Fruit fly (Drosophila melanogaster) whole organism, pupa: Measurements from ENCODE around the gene CG42505.
A peak's percentile ranks its signal among the peaks of the same experiment; 100 is the strongest.

Experiments
- CG10348 ChIP-seq: fragments of 200-800 bp; sonication (Bioruptor generic); IDR thresholded peaks from 2 replicates; pipeline ENCODE4 v1.3.6; 2022; ENCODE audit warnings: missing biosample characterization, missing genetic modification characterization
- CG12605 ChIP-seq: fragments of 200-800 bp; sonication (Bioruptor generic); IDR thresholded peaks from 2 replicates; pipeline ENCODE4 v1.3.6; 2022; ENCODE audit warnings: missing biosample characterization, missing genetic modification characterization
- CG13204 ChIP-seq: fragments of 200-800 bp; sonication (Bioruptor generic); optimal IDR thresholded peaks from 2 replicates; lab custom pipeline; 2018; ENCODE audit warnings: missing biosample characterization, mild to moderate bottlenecking, missing genetic modification characterization, moderate library complexity
- CG14655 ChIP-seq: fragments of 200-800 bp; sonication (Bioruptor generic); optimal IDR thresholded peaks from 3 replicates; lab custom pipeline; 2017; ENCODE audit warnings: mild to moderate bottlenecking, missing biosample characterization, missing genetic modification reagents, missing genetic modification characterization
- CG15710 ChIP-seq: fragments of 200-800 bp; sonication (Bioruptor generic); optimal IDR thresholded peaks from 2 replicates; lab custom pipeline; 2018; ENCODE audit warnings: missing biosample characterization, mild to moderate bottlenecking, missing genetic modification characterization, moderate library complexity
- CG17806 ChIP-seq: fragments of 200-800 bp; sonication (Bioruptor generic); optimal IDR thresholded peaks from 2 replicates; lab custom pipeline; 2018; ENCODE audit warnings: missing biosample characterization, mild to moderate bottlenecking, missing genetic modification characterization, moderate library complexity
- CG32121 ChIP-seq: fragments of 200-800 bp; sonication (Bioruptor generic); IDR thresholded peaks from 2 replicates; pipeline ENCODE4 v1.3.6; 2022; ENCODE audit warnings: missing biosample characterization, missing genetic modification characterization
- CG34367 ChIP-seq: fragments of 200-800 bp; sonication (Bioruptor generic); optimal IDR thresholded peaks from 2 replicates; lab custom pipeline; 2018; ENCODE audit warnings: missing biosample characterization, mild to moderate bottlenecking, missing genetic modification characterization
- CG4496 ChIP-seq: fragments of 200-800 bp; sonication (Bioruptor generic); IDR thresholded peaks from 3 replicates; pipeline ENCODE4 v1.3.6; 2022; ENCODE audit warnings: missing biosample characterization, missing genetic modification characterization
- CG8159 ChIP-seq: fragments of 200-800 bp; sonication (Bioruptor generic); optimal IDR thresholded peaks from 3 replicates; lab custom pipeline; 2018; ENCODE audit warnings: missing biosample characterization, mild to moderate bottlenecking, missing genetic modification characterization, moderate library complexity
- CG8301 ChIP-seq: fragments of 200-800 bp; sonication (Bioruptor generic); optimal IDR thresholded peaks from 2 replicates; lab custom pipeline; 2018; ENCODE audit warnings: missing biosample characterization, mild to moderate bottlenecking, missing genetic modification characterization
- CG9948 ChIP-seq: fragments of 200-800 bp; sonication (Bioruptor generic); optimal IDR thresholded peaks from 2 replicates; lab custom pipeline; 2018; ENCODE audit warnings: missing biosample characterization, mild to moderate bottlenecking, missing genetic modification characterization, moderate library complexity
- D1 ChIP-seq: fragments of 200-800 bp; sonication (Bioruptor generic); optimal IDR thresholded peaks from 2 replicates; lab custom pipeline; 2018; ENCODE audit warnings: missing biosample characterization, mild to moderate bottlenecking, missing genetic modification characterization, moderate library complexity
- EcR ChIP-seq: fragments of 200-800 bp; sonication (Bioruptor generic); optimal IDR thresholded peaks from 3 replicates; lab custom pipeline; 2019; ENCODE audit warnings: missing biosample characterization, missing genetic modification characterization, mild to moderate bottlenecking, moderate library complexity, missing genetic modification reagents
- Ets98B ChIP-seq: fragments of 200-800 bp; sonication (Bioruptor generic); IDR thresholded peaks from 2 replicates; pipeline ENCODE4 v1.3.6; 2022; ENCODE audit warnings: missing biosample characterization, missing genetic modification characterization
- Pif1A ChIP-seq: fragments of 200-800 bp; sonication (Bioruptor generic); optimal IDR thresholded peaks from 3 replicates; lab custom pipeline; 2016; ENCODE audit warnings: missing biosample characterization, missing genetic modification characterization
- Pif1B ChIP-seq: fragments of 200-800 bp; sonication (Bioruptor generic); optimal IDR thresholded peaks from 3 replicates; lab custom pipeline; 2016; ENCODE audit warnings: missing biosample characterization, missing genetic modification characterization
- Snoo ChIP-seq: fragments of 200-800 bp; sonication (Bioruptor generic); optimal IDR thresholded peaks from 3 replicates; lab custom pipeline; 2017; ENCODE audit warnings: missing biosample characterization, mild to moderate bottlenecking, missing genetic modification characterization, inconsistent platforms
- fd96Ca ChIP-seq: fragments of 200-800 bp; sonication (Bioruptor generic); IDR thresholded peaks from 3 replicates; pipeline ENCODE4 v1.3.6; 2022; ENCODE audit warnings: missing biosample characterization, missing genetic modification characterization
- gl ChIP-seq: fragments of 200-800 bp; sonication (Bioruptor generic); optimal IDR thresholded peaks from 2 replicates; lab custom pipeline; 2018; ENCODE audit warnings: missing biosample characterization, mild to moderate bottlenecking, missing genetic modification characterization
- rn ChIP-seq: fragments of 200-800 bp; sonication (Bioruptor generic); IDR thresholded peaks from 2 replicates; pipeline ENCODE4 v1.3.6; 2022; ENCODE audit warnings: missing biosample characterization, missing genetic modification characterization

Gene CG42505

DNA sequence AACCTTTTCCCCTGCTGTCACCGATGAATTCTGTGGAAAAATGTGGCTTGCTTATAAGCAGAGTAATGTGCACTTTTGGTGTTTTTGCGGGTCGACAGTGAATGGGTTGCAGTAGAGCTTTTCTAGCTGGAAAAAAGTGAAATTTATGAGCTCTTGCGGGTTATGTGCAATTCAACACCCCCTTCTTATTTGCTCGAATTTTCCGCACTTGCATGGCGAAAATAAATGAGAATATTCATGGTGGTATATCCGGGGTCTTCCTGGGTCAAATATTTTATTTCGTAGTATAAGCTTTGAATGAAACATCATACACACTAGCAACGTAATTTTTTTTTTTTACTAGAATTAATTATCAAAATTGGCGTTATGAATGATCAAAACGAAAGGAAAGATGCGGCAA is 8.7 kb upstream of the CG42505 start, which contains the start of gene CG14736:
Gene CG14736 (plus strand): TSS at position 301 of the 400 bp plus-strand sequence.
- TF ChIP-seq CG32121 (GFP tag; lab: Robert Waterston, UW) (no peak), CG8301 (tag; lab: Kevin White, UChicago) (no peak), D1 (no peak), CG4496 (GFP tag; lab: Robert Waterston, UW) (no peak), CG14655 (GFP tag; lab: Kevin White, UChicago) (no peak)

DNA sequence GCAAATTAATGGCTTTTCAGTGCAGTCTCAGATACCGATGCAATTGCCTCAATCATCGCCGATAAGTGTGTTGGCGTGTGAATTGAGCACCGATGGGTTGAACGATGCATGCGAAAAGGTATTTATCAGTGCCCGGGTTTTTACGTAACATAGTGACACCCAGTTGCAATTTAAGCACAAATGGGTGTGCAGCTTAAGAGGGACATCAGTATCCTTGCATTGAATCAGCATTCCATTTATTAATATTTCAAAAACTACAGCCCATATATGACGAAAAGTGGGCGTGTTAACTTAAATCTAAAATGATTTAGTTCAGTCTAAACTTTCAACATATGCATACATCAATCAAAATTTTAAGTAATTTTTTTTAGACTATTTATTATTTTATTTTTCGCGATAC is 1.3 kb upstream of the CG42505 start, which contains the start of gene ssp5:
Gene ssp5 (plus strand): TSS at position 301 of the 400 bp plus-strand sequence.
- no peak for TF ChIP-seq fd96Ca (GFP tag; lab: Robert Waterston, UW)
- TF ChIP-seq, all 21 proteins: peak for 0

DNA sequence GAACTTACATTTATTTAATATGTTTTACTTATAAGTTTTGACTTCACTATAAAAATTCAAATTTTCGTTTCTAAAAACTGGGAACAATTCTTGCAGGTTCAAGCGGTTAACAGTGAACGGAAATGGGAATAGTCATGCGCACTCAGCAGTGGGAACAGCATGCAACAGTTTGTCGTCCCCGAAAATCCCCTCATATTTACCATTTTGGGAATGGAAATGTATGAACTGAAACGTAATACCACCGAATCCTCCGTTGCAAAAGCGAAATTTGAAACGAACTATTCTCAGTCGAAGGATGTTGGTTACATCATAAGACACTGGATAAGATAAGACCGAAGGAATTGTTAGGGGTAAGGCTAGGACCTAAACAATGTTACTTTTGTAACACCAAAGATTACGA is 10.6 kb downstream of the CG42505 start:
- TF ChIP-seq Pif1A, result no peak

DNA sequence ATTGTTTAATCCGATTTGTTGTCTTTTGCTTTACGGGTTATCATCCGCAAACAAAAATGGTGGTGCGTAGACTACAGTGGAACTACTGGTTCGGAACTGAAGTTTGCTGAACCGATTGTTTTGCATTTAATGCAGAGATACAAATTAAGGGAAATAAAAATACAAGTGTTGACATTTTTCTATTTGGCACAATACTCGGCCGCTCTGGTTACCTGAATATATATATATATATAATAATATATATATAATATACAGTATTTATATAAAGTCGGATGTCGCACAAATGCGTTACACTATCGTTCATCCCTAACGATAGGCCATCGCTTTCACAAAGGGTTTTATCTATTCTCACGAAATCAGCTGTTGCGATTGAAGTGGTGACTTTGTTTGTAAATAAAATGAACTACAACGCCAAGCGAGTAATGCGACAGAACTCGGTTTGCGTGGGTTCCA is 14.7 kb downstream of the CG42505 start, which contains the start of the genes DCAF12 and Spt3:
Gene DCAF12 (minus strand): TSS at position 204 of the 453 bp plus-strand sequence.
Gene Spt3 (plus strand): TSS at position 329 of the 453 bp plus-strand sequence.
- TF ChIP-seq CG17806 (tag; lab: Kevin White, UChicago) (peak; percentile 32), CG15710 (tag; lab: Kevin White, UChicago) (peak; percentile 54), rn (GFP tag; lab: Robert Waterston, UW) (no peak), CG32121 (GFP tag; lab: Robert Waterston, UW) (peak; percentile 21; the same call in 1 of the 2 replicates), CG34367 (no peak), Pif1B (peak; percentile 14)
- TF ChIP-seq, all 21 proteins: peak for 4

DNA sequence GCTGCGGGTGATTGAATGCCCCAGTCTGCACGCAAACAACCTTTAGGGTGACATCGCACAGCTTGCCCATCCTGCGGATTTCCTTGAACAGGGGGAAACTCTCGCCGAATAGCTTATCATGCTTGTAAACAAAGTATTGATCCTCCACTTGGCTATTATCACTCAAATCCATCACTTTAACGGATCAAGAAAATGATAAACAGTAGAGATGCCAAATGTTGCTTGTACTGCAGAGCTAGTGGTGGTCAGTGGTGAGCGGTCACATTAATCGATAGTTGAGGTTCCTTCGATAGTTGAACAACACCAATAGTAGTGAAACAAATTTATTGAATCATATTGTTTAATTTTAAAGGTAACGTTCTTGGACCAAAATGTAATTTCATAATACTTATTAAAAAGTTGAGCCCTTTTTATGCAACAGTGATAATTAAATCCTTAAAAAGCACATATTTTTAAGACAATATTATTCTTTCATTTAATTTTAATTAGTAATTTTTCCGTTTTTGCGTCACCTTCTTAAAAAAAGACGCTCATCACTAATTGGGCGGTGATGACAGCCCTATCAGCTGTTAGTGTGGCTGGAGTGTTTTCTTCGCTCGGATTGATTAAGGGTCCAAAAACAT is 21.2 kb downstream of the CG42505 start, which contains the start of the genes KLHL18 and GCC185:
Gene KLHL18 (minus strand): TSS at position 233 of the 623 bp plus-strand sequence.
Gene GCC185 (plus strand): TSS at position 571 of the 623 bp plus-strand sequence.
- TF ChIP-seq Pif1B (no peak), Ets98B (GFP tag; lab: Robert Waterston, UW) (no peak; the same call in 1 of the 2 replicates), CG15710 (tag; lab: Kevin White, UChicago) (peak; percentile 74), CG13204 (GFP tag; lab: Kevin White, UChicago) (no peak), D1 (no peak), fd96Ca (GFP tag; lab: Robert Waterston, UW) (no peak), Pif1A (no peak), CG34367 (peak; percentile 54), CG12605 (GFP tag; lab: Robert Waterston, UW) (no peak), gl (tag; lab: Kevin White, UChicago) (no peak), CG32121 (GFP tag; lab: Robert Waterston, UW) (no peak; the same call in 1 of the 2 replicates), CG17806 (tag; lab: Kevin White, UChicago) (peak; percentile 61), CG8159 (tag; lab: Kevin White, UChicago) (peak; percentile 82), rn (GFP tag; lab: Robert Waterston, UW) (peak; percentile 57; the same call in 1 of the 2 replicates), CG10348 (GFP tag; lab: Robert Waterston, UW) (peak; percentile 46; the same call in 1 of the 2 replicates), EcR (GFP tag; lab: Kevin White, UChicago) (peak; percentile 9), CG8301 (tag; lab: Kevin White, UChicago) (no peak), Snoo (peak; percentile 67), CG4496 (GFP tag; lab: Robert Waterston, UW) (peak; percentile 54; the same call in 1 of the 3 replicates), CG14655 (GFP tag; lab: Kevin White, UChicago) (no peak), CG9948 (tag; lab: Kevin White, UChicago) (peak; percentile 77)

DNA sequence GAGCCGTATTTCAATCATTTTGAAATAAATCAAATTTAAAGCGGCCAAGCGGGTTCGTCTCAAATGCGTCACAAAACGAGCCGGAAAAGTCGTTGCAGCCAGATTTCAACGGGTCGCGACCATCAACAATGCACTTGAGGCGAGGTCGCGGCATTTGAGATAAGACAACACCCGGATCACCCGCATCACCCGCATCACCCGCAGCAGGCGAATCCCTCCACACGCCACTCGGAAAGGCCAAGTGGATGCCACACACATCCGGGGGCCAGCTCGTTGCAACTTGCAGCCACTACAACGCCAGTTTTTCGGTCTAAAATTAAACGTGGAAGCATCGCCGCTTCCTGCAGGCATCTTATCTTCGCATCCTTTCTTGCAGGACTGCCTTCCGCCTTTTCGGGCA is 25.1 kb downstream of the CG42505 start:
- TF ChIP-seq CG32121 (GFP tag; lab: Robert Waterston, UW), result no peak
- no peak for TF ChIP-seq Pif1B
- peak; percentile 11; the same call in 1 of the 2 replicates for TF ChIP-seq rn (GFP tag; lab: Robert Waterston, UW)
- no peak for TF ChIP-seq D1
- TF ChIP-seq fd96Ca (GFP tag; lab: Robert Waterston, UW), result 0 out of 3 replicates have a peak, but pooled peaks have one; percentile 21
- no peak for TF ChIP-seq gl (tag; lab: Kevin White, UChicago)
- TF ChIP-seq Pif1A, result no peak
- TF ChIP-seq CG13204 (GFP tag; lab: Kevin White, UChicago), result no peak
- no peak for TF ChIP-seq CG8159 (tag; lab: Kevin White, UChicago)

DNA sequence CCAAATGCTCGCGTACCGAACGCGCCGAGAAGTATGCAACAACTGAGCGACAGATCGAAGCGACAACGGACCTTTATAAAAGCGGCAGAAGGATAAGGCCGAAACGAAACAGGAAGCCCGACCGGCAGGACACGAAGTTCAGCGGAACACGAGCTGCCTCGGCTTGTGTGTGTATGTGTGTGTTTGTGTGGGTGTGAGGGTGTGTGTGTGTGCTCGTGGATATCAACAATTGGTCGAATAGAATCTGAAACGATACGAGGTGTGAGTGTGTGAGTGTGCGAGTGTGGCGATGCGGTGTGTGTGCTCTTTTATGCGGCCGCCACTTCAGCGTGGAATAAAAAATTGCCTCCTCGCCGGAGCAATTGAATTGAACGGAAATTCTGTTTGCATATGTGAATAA is 26.1 kb downstream of the CG42505 start, which contains the start of gene Tk:
Gene Tk (minus strand): TSS at position 57 of the 400 bp plus-strand sequence.
- TF ChIP-seq CG13204 (GFP tag; lab: Kevin White, UChicago) (no peak), Snoo (no peak), Ets98B (GFP tag; lab: Robert Waterston, UW) (no peak), CG12605 (GFP tag; lab: Robert Waterston, UW) (peak; percentile 26; the same call in 1 of the 2 replicates), CG15710 (tag; lab: Kevin White, UChicago) (no peak), CG34367 (no peak)
